Fruit fly (Drosophila melanogaster) whole organism, wandering third instar larva: ENCODE measurements around the gene TFAM.

Experiments used
- CG9705 ChIP-seq: fragments of 200-800 bp; sonication (Bioruptor generic); optimal IDR thresholded peaks from 2 replicates; lab custom pipeline; 2018; ENCODE audit warnings: missing biosample characterization, mild to moderate bottlenecking, missing genetic modification characterization
- Myc ChIP-seq: fragments of >200 bp; optimal IDR thresholded peaks from 2 replicates; lab custom pipeline; 2017
- OdsH ChIP-seq: fragments of 200-800 bp; sonication (Bioruptor generic); optimal IDR thresholded peaks from 2 replicates; lab custom pipeline; 2016; ENCODE audit warnings: missing biosample characterization, mild to moderate bottlenecking, missing genetic modification characterization
- dl ChIP-seq, 2 experiments: fragments of 175-275, 200-275 bp in 1 of 2; fragments of 200-275 bp in 1 of 2; sonication (Bioruptor generic); optimal IDR thresholded peaks; lab custom pipeline; 2018; ENCODE audit warnings: mild to moderate bottlenecking in 2 of 2, missing biosample characterization in 2 of 2, missing genetic modification characterization in 2 of 2, moderate library complexity in 2 of 2; ENCODE audit not compliant: partially characterized antibody in 2 of 2, insufficient read depth in 1 of 2
- usp ChIP-seq: fragments of >200 bp; optimal IDR thresholded peaks from 2 replicates; lab custom pipeline; 2017; ENCODE audit warnings: missing biosample characterization, missing genetic modification characterization

DNA sequence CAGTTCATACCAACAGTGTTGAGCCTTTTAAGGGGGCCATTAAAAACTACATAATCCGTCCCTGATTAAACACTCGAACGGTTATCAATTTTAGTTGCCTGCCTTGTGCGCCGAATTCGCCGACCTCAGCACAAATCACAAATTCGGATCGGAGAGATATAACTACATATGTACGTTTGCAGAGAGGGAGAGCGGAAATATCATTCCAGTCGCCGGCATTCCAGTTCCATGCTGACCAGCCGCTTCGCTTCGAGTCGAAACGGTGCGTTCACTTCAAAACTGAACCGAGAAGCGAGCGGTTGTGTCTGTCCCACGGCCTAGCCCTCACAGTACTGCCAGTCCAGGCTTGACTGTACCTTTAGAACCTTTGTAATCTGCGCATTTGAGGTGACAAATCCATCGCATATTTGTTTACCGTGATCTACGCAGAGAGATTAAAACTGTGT lies 2.3 kb downstream of the TFAM start:
- TF ChIP-seq usp (GFP tag; lab: Kevin White, UChicago): no peak
- peak; percentile 15 for TF ChIP-seq Myc (lab: Kevin White, UChicago)
- no peak for TF ChIP-seq OdsH (GFP tag; lab: Kevin White, UChicago)
- TF ChIP-seq dl (GFP tag; optimal IDR thresholded peaks at IDR 0.05; lab: Kevin White, UChicago; ENCODE audit: insufficient read depth in 1 of 2, partially characterized antibody in 2 of 2): no peak
- no peak for TF ChIP-seq CG9705 (GFP tag; lab: Kevin White, UChicago)
